Fruit fly (Drosophila melanogaster) whole organism, wandering third instar larva: ENCODE measurements around the gene CG14253.

Experiments used
- Dfd ChIP-seq: fragments of >200 bp; optimal IDR thresholded peaks from 2 replicates; lab custom pipeline; 2017; ENCODE audit warnings: missing biosample characterization, missing genetic modification characterization
- HLH106 ChIP-seq: fragments of 200-800 bp; optimal IDR thresholded peaks from 3 replicates; lab custom pipeline; 2019; ENCODE audit warnings: missing biosample characterization, mild to moderate bottlenecking, missing genetic modification characterization, moderate library complexity
- Hr83 ChIP-seq: fragments of 200-300 bp; sonication (Bioruptor generic); optimal IDR thresholded peaks from 2 replicates; lab custom pipeline; 2016; ENCODE audit warnings: missing biosample characterization, mild to moderate bottlenecking, missing genetic modification characterization, moderate library complexity; ENCODE audit not compliant: poor library complexity, severe bottlenecking
- Myc ChIP-seq: fragments of >200 bp; optimal IDR thresholded peaks from 2 replicates; lab custom pipeline; 2017
- OdsH ChIP-seq: fragments of 200-800 bp; sonication (Bioruptor generic); optimal IDR thresholded peaks from 2 replicates; lab custom pipeline; 2016; ENCODE audit warnings: missing biosample characterization, mild to moderate bottlenecking, missing genetic modification characterization
- jim ChIP-seq: fragments of 175-275, 200-325 bp; sonication (Bioruptor generic); optimal IDR thresholded peaks from 2 replicates; lab custom pipeline; 2016; ENCODE audit warnings: missing biosample characterization, mild to moderate bottlenecking, missing genetic modification characterization
- pan ChIP-seq: fragments of >200 bp; optimal IDR thresholded peaks from 2 replicates; lab custom pipeline; 2017

DNA sequence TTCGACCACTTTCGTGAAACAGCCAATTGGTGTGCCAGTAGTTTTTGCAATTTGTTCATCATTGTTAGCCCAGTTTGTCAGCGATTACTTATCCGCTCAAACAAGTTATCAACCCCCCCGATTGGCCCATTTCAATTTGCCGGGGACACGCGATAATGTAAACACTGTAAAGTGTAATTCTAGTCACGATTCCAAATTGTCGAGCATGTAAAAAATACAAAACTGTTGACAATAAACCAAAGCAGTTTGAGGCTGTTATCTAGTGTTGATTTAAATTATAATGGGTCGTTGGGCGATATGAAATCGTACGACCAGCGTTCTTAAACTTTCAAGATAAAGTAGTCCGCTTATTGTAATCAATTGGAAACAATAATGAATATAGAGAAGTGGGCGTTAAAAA lies 9.1 kb downstream of the CG14253 start:
- TF ChIP-seq pan (lab: Kevin White, UChicago) (no peak), OdsH (no peak), Hr83 (GFP tag; lab: Kevin White, UChicago) (no peak), HLH106 (tag; lab: Kevin White, UChicago) (no peak), Dfd (no peak), jim (GFP tag; lab: Kevin White, UChicago) (no peak), Myc (lab: Kevin White, UChicago) (no peak)
